Fruit fly (Drosophila melanogaster) whole organism, adult: ENCODE data around the gene Tsp97E.

Source experiments
- CG11617 ChIP-seq: fragments of 200-800 bp; sonication (Bioruptor generic); optimal IDR thresholded peaks from 2 replicates; lab custom pipeline; 2017; ENCODE audit warnings: mild to moderate bottlenecking, missing biosample characterization, missing genetic modification reagents, missing genetic modification characterization
- CG12768 ChIP-seq: fragments of 200-800 bp; sonication (Bioruptor generic); optimal IDR thresholded peaks from 2 replicates; lab custom pipeline; 2017; ENCODE audit warnings: missing biosample characterization, missing genetic modification characterization, mild to moderate bottlenecking, moderate library complexity, missing genetic modification reagents
- CG14711 ChIP-seq: fragments of 200-800 bp; sonication (Bioruptor generic); optimal IDR thresholded peaks from 2 replicates; lab custom pipeline; 2018; ENCODE audit warnings: missing biosample characterization, mild to moderate bottlenecking, missing genetic modification characterization, moderate library complexity
- CG1620 ChIP-seq: fragments of 200-800 bp; sonication (Bioruptor generic); optimal IDR thresholded peaks from 2 replicates; lab custom pipeline; 2016; ENCODE audit warnings: missing biosample characterization, missing genetic modification characterization
- CG33017 ChIP-seq: fragments of 200-800 bp; sonication (Bioruptor generic); optimal IDR thresholded peaks from 2 replicates; lab custom pipeline; 2018; ENCODE audit warnings: missing biosample characterization, mild to moderate bottlenecking, missing genetic modification characterization, moderate library complexity
- CG5204 ChIP-seq: fragments of 200-800 bp; sonication (Bioruptor generic); optimal IDR thresholded peaks from 2 replicates; lab custom pipeline; 2016; ENCODE audit warnings: missing biosample characterization, missing genetic modification characterization
- CG7045 ChIP-seq: fragments of 200-800 bp; sonication (Bioruptor generic); optimal IDR thresholded peaks from 2 replicates; lab custom pipeline; 2017; ENCODE audit warnings: missing biosample characterization, mild to moderate bottlenecking, missing genetic modification characterization
- CG7101 ChIP-seq: fragments of 200-800 bp; sonication (Bioruptor generic); optimal IDR thresholded peaks from 2 replicates; lab custom pipeline; 2018; ENCODE audit warnings: missing biosample characterization, mild to moderate bottlenecking, missing genetic modification characterization, moderate library complexity
- Clk ChIP-seq: fragments of 200-800 bp; sonication (Bioruptor generic); optimal IDR thresholded peaks from 2 replicates; lab custom pipeline; 2017; ENCODE audit warnings: missing biosample characterization, missing genetic modification characterization
- Crg-1 ChIP-seq: fragments of 200-800 bp; sonication (Bioruptor generic); optimal IDR thresholded peaks from 2 replicates; lab custom pipeline; 2016; ENCODE audit warnings: missing biosample characterization, missing genetic modification characterization
- Hr96 ChIP-seq: fragments of 200-800 bp; sonication (Bioruptor generic); optimal IDR thresholded peaks from 2 replicates; lab custom pipeline; 2016; ENCODE audit warnings: missing biosample characterization, missing genetic modification characterization
- Mnt ChIP-seq: fragments of 200-800 bp; sonication (Bioruptor generic); optimal IDR thresholded peaks from 2 replicates; lab custom pipeline; 2016; ENCODE audit warnings: missing biosample characterization, mild to moderate bottlenecking, missing genetic modification characterization
- bab1 ChIP-seq: fragments of 200-800 bp; sonication (Bioruptor generic); optimal IDR thresholded peaks from 3 replicates; lab custom pipeline; 2019; ENCODE audit warnings: missing biosample characterization, mild to moderate bottlenecking, missing genetic modification characterization, moderate library complexity
- cic ChIP-seq: fragments of 200-800 bp; sonication (Bioruptor generic); optimal IDR thresholded peaks from 2 replicates; lab custom pipeline; 2017; ENCODE audit warnings: missing biosample characterization, mild to moderate bottlenecking, missing genetic modification characterization, moderate library complexity
- cnc ChIP-seq, 2 experiments: fragments of >200 bp; optimal IDR thresholded peaks; 2 replicates each; lab custom pipeline; 2017
- kay ChIP-seq: fragments of 200-800 bp; sonication (Bioruptor generic); peaks from one replicate; lab custom pipeline; 2016; ENCODE audit warnings: missing biosample characterization, missing genetic modification characterization, borderline replicate concordance
- ovo ChIP-seq: fragments of 200-800 bp; sonication (Bioruptor generic); optimal IDR thresholded peaks from 2 replicates; lab custom pipeline; 2016; ENCODE audit warnings: missing biosample characterization, missing genetic modification characterization
- pad ChIP-seq: fragments of 200-800 bp; sonication (Bioruptor generic); optimal IDR thresholded peaks from 3 replicates; lab custom pipeline; 2017; ENCODE audit warnings: missing biosample characterization, missing genetic modification characterization, mild to moderate bottlenecking, moderate library complexity, missing genetic modification reagents
- tj ChIP-seq: fragments of 200-800 bp; sonication (Bioruptor generic); optimal IDR thresholded peaks from 3 replicates; lab custom pipeline; 2017; ENCODE audit warnings: missing biosample characterization, mild to moderate bottlenecking, missing genetic modification characterization, moderate library complexity
- toe ChIP-seq: fragments of 200-800 bp; sonication (Bioruptor generic); optimal IDR thresholded peaks from 2 replicates; lab custom pipeline; 2016; ENCODE audit warnings: missing biosample characterization, missing genetic modification characterization

Tsp97E gene

dm6 chr3R:26989802-26990509 is 25.3 kb upstream of the Tsp97E start, which contains the start of gene CG31076:
Gene CG31076 (minus strand): TSS chr3R:26989852.
- TF ChIP-seq Crg-1 (GFP tag; lab: Kevin White, UChicago): no peak
- no peak for TF ChIP-seq kay (GFP tag; lab: Kevin White, UChicago)
- TF ChIP-seq CG11617: no peak
- no peak for TF ChIP-seq cic (GFP tag; lab: Kevin White, UChicago)
- peak; percentile 30 for TF ChIP-seq CG14711
- TF ChIP-seq toe (GFP tag; lab: Kevin White, UChicago): peak; percentile 18
- TF ChIP-seq CG7045 (GFP tag; lab: Kevin White, UChicago): peak; percentile 21
- no peak for TF ChIP-seq pad (GFP tag; lab: Kevin White, UChicago)
- peak; percentile 7 for TF ChIP-seq CG7101 (tag; lab: Kevin White, UChicago)
- TF ChIP-seq bab1 (GFP tag; lab: Kevin White, UChicago): no peak

dm6 chr3R:26988412-26988981 is 23.9 kb upstream of the Tsp97E start, which contains the start of gene CG31075:
Gene CG31075 (minus strand): TSS chr3R:26988517.
- TF ChIP-seq toe (GFP tag; lab: Kevin White, UChicago): peak; percentile 51
- peak; percentile 69 for TF ChIP-seq CG7045 (GFP tag; lab: Kevin White, UChicago)
- TF ChIP-seq CG7101 (tag; lab: Kevin White, UChicago): peak; percentile 86
- TF ChIP-seq CG14711: peak; percentile 83
- TF ChIP-seq Mnt (GFP tag; lab: Kevin White, UChicago): peak; percentile 34
- no peak for TF ChIP-seq CG1620 (GFP tag; lab: Kevin White, UChicago)
- peak; percentile 20 for TF ChIP-seq Hr96
- peak; percentile 79 for TF ChIP-seq CG12768 (GFP tag; lab: Kevin White, UChicago)
- no peak for TF ChIP-seq tj (GFP tag; lab: Kevin White, UChicago)
- TF ChIP-seq ovo: no peak
- TF ChIP-seq bab1 (GFP tag; lab: Kevin White, UChicago): peak; percentile 68
- TF ChIP-seq Clk (GFP tag; lab: Kevin White, UChicago): no peak
- TF ChIP-seq pad (GFP tag; lab: Kevin White, UChicago): peak; percentile 55
- TF ChIP-seq Crg-1 (GFP tag; lab: Kevin White, UChicago): no peak
- peak; percentile 52 for TF ChIP-seq CG5204 (GFP tag; lab: Kevin White, UChicago)
- peak; percentile 91 for TF ChIP-seq cic (GFP tag; lab: Kevin White, UChicago)
- TF ChIP-seq kay (GFP tag; lab: Kevin White, UChicago): no peak
- peak; percentile 87 for TF ChIP-seq CG33017 (tag; lab: Kevin White, UChicago)
- TF ChIP-seq CG11617: peak; percentile 38

- TF ChIP-seq ovo (no peak), toe (GFP tag; lab: Kevin White, UChicago) (no peak), Mnt (GFP tag; lab: Kevin White, UChicago) (peak; percentile 8), kay (GFP tag; lab: Kevin White, UChicago) (no peak), CG12768 (GFP tag; lab: Kevin White, UChicago) (peak; percentile 67), CG7101 (tag; lab: Kevin White, UChicago) (peak; percentile 3), bab1 (GFP tag; lab: Kevin White, UChicago) (no peak), CG1620 (GFP tag; lab: Kevin White, UChicago) (no peak), tj (GFP tag; lab: Kevin White, UChicago) (no peak), cic (GFP tag; lab: Kevin White, UChicago) (peak; percentile 85), CG14711 (peak; percentile 31), Hr96 (no peak), CG7045 (GFP tag; lab: Kevin White, UChicago) (peak; percentile 51), CG33017 (tag; lab: Kevin White, UChicago) (peak; percentile 30), CG5204 (GFP tag; lab: Kevin White, UChicago) (no peak)
These were observed 22.8 kb upstream of the Tsp97E start for dm6 chr3R:26987455-26987854.

dm6 chr3R:26984437-26984836 is 19.8 kb upstream of the Tsp97E start:
- TF ChIP-seq toe (GFP tag; lab: Kevin White, UChicago) (no peak), Clk (GFP tag; lab: Kevin White, UChicago) (no peak), CG11617 (no peak), cnc (optimal IDR thresholded peaks at IDR 0.05; lab: Kevin White, UChicago) (no peak), kay (GFP tag; lab: Kevin White, UChicago) (no peak), Mnt (GFP tag; lab: Kevin White, UChicago) (no peak), CG1620 (GFP tag; lab: Kevin White, UChicago) (no peak), CG5204 (GFP tag; lab: Kevin White, UChicago) (no peak), cic (GFP tag; lab: Kevin White, UChicago) (no peak), pad (GFP tag; lab: Kevin White, UChicago) (no peak), Hr96 (no peak), CG33017 (tag; lab: Kevin White, UChicago) (no peak), CG12768 (GFP tag; lab: Kevin White, UChicago) (no peak), tj (GFP tag; lab: Kevin White, UChicago) (no peak), bab1 (GFP tag; lab: Kevin White, UChicago) (no peak), CG7101 (tag; lab: Kevin White, UChicago) (no peak), CG7045 (GFP tag; lab: Kevin White, UChicago) (no peak), CG14711 (no peak), ovo (no peak), Crg-1 (GFP tag; lab: Kevin White, UChicago) (no peak)

dm6 chr3R:26982106-26982505 is 17.5 kb upstream of the Tsp97E start:
- no peak for TF ChIP-seq tj (GFP tag; lab: Kevin White, UChicago)
- TF ChIP-seq CG5204 (GFP tag; lab: Kevin White, UChicago): no peak
- no peak for TF ChIP-seq pad (GFP tag; lab: Kevin White, UChicago)
